Worm (Caenorhabditis elegans) whole organism, young adult: ENCODE measurements around the gene C18H7.11.

Source experiments
- B0035.1 ChIP-seq: sonication (generic microtip); optimal IDR thresholded peaks from 2 replicates; lab custom pipeline; 2016; ENCODE audit warnings: missing genetic modification characterization, mild to moderate bottlenecking, missing compliant biosample characterization, missing genotype, missing genetic modification reagents
- C06A6.2 ChIP-seq: fragments of 200-800 bp; sonication (Bioruptor generic); conservative IDR thresholded peaks from 2 replicates; pipeline ENCODE4 v1.3.6; 2022; ENCODE audit warnings: missing genetic modification characterization, missing compliant biosample characterization
- D2030.7 ChIP-seq: fragments of 200-800 bp; sonication (Bioruptor generic); IDR thresholded peaks from 2 replicates; pipeline ENCODE4 v1.3.6; 2022; ENCODE audit warnings: missing genetic modification reagents, missing genetic modification characterization, missing compliant biosample characterization
- F33H1.4 ChIP-seq: fragments of 200-800 bp; sonication (Bioruptor generic); IDR thresholded peaks from 2 replicates; pipeline ENCODE4 v1.3.6; 2022; ENCODE audit warnings: missing genetic modification reagents, missing genetic modification characterization, missing compliant biosample characterization
- F37B4.10 ChIP-seq: fragments of 200-800 bp; sonication (Bioruptor generic); IDR thresholded peaks from 2 replicates; pipeline ENCODE4 v1.3.6; 2022; ENCODE audit warnings: missing genetic modification characterization, missing compliant biosample characterization
- F49E8.2 ChIP-seq: sonication (generic microtip); optimal IDR thresholded peaks from 3 replicates; lab custom pipeline; 2017; ENCODE audit warnings: missing genetic modification characterization, mild to moderate bottlenecking, missing compliant biosample characterization, antibody characterized with exemption, moderate library complexity; ENCODE audit not compliant: insufficient read depth
- F57C9.4 ChIP-seq: sonication (generic microtip); optimal IDR thresholded peaks from 2 replicates; lab custom pipeline; 2017; ENCODE audit warnings: mild to moderate bottlenecking, missing genetic modification characterization, missing compliant biosample characterization
- K11D2.4 ChIP-seq: fragments of 200-800 bp; sonication (Bioruptor generic); IDR thresholded peaks from 2 replicates; pipeline ENCODE4 v1.3.6; 2022; ENCODE audit warnings: missing genetic modification reagents, missing genetic modification characterization, missing compliant biosample characterization
- K12H6.12 ChIP-seq: fragments of 200-800 bp; sonication (Bioruptor generic); optimal IDR thresholded peaks from 2 replicates; lab custom pipeline; 2018; ENCODE audit warnings: mild to moderate bottlenecking, missing genetic modification characterization, missing compliant biosample characterization
- T07F8.4 ChIP-seq: sonication (generic microtip); optimal IDR thresholded peaks from 2 replicates; lab custom pipeline; 2016; ENCODE audit warnings: mild to moderate bottlenecking, missing genetic modification characterization, moderate library complexity, missing compliant biosample characterization
- T26A5.8 ChIP-seq: sonication (generic microtip); optimal IDR thresholded peaks from 2 replicates; lab custom pipeline; 2016; ENCODE audit warnings: missing genetic modification characterization, missing compliant biosample characterization
- Y53G8AR.9 ChIP-seq: fragments of 200-800 bp; sonication (Bioruptor generic); conservative IDR thresholded peaks from 2 replicates; pipeline ENCODE4 v1.3.6; 2022; ENCODE audit warnings: missing genetic modification reagents, missing genetic modification characterization, missing compliant biosample characterization
- Y56A3A.18 ChIP-seq: fragments of 200-800 bp; sonication (Bioruptor generic); IDR thresholded peaks from 2 replicates; pipeline ENCODE4 v1.3.6; 2022; ENCODE audit warnings: missing genetic modification reagents, missing genetic modification characterization, missing compliant biosample characterization
- Y67H2A.10 ChIP-seq: fragments of 200-800 bp; sonication (Bioruptor generic); conservative IDR thresholded peaks from 2 replicates; pipeline ENCODE4 v1.3.6; 2022; ENCODE audit warnings: missing genetic modification reagents, missing genetic modification characterization, missing compliant biosample characterization
- aptf-2 ChIP-seq: fragments of 200-800 bp; sonication (Bioruptor generic); conservative IDR thresholded peaks from 2 replicates; pipeline ENCODE4 v1.3.6; 2022; ENCODE audit warnings: missing genetic modification reagents, missing genetic modification characterization, missing compliant biosample characterization
- aptf-3 ChIP-seq: fragments of 200-800 bp; sonication (Bioruptor generic); IDR thresholded peaks from 2 replicates; pipeline ENCODE4 v1.3.6; 2022; ENCODE audit warnings: missing genetic modification characterization, missing compliant biosample characterization
- athp-1 ChIP-seq: sonication (generic microtip); optimal IDR thresholded peaks from 2 replicates; lab custom pipeline; 2017; ENCODE audit warnings: mild to moderate bottlenecking, missing genetic modification characterization, missing compliant biosample characterization
- attf-5 ChIP-seq: fragments of 200-800 bp; sonication (Bioruptor generic); optimal IDR thresholded peaks from 2 replicates; lab custom pipeline; 2018; ENCODE audit warnings: mild to moderate bottlenecking, missing genetic modification characterization, missing compliant biosample characterization
- attf-6 ChIP-seq: fragments of 200-800 bp; sonication (Bioruptor generic); IDR thresholded peaks from 2 replicates; pipeline ENCODE4 v1.3.6; 2022; ENCODE audit warnings: missing genetic modification reagents, missing genetic modification characterization, missing compliant biosample characterization
- bed-1 ChIP-seq: fragments of 200-800 bp; sonication (Bioruptor generic); IDR thresholded peaks from 2 replicates; pipeline ENCODE4 v1.3.6; 2022; ENCODE audit warnings: missing genetic modification reagents, missing genetic modification characterization, missing compliant biosample characterization
- cebp-1 ChIP-seq, 2 experiments: fragments of 200-800 bp in 1 of 2; sonication (Bioruptor generic) in 1 of 2; sonication (generic microtip) in 1 of 2; IDR thresholded peaks in 1 of 2; optimal IDR thresholded peaks in 1 of 2; 2 replicates each; pipeline versions ENCODE4 v1.3.6 to Lab custom; 2017 to 2022; ENCODE audit warnings: missing compliant biosample characterization in 2 of 2, missing genetic modification characterization in 2 of 2, mild to moderate bottlenecking in 1 of 2, missing genetic modification reagents in 1 of 2, moderate library complexity in 1 of 2
- chd-7 ChIP-seq: sonication (generic microtip); optimal IDR thresholded peaks from 2 replicates; lab custom pipeline; 2016; ENCODE audit warnings: mild to moderate bottlenecking, missing genetic modification characterization, moderate library complexity, missing compliant biosample characterization
- dox-1 ChIP-seq: fragments of 200-800 bp; sonication (Bioruptor generic); IDR thresholded peaks from 2 replicates; pipeline ENCODE4 v1.3.6; 2022; ENCODE audit warnings: missing genetic modification reagents, missing genetic modification characterization, missing compliant biosample characterization
- dpl-1 ChIP-seq: fragments of 150-350 bp; optimal IDR thresholded peaks from 2 replicates; lab custom pipeline; 2014; ENCODE audit warnings: missing biosample characterization, missing genetic modification reagents, missing genetic modification characterization
- egl-44 ChIP-seq: fragments of 200-800 bp; sonication (Bioruptor generic); IDR thresholded peaks from 2 replicates; pipeline ENCODE4 v1.3.6; 2022; ENCODE audit warnings: missing genetic modification reagents, missing genetic modification characterization, missing compliant biosample characterization
- ets-4 ChIP-seq: fragments of 200-800 bp; sonication (Bioruptor generic); optimal IDR thresholded peaks from 2 replicates; lab custom pipeline; 2018; ENCODE audit warnings: mild to moderate bottlenecking, missing genetic modification characterization, missing compliant biosample characterization
- hlh-26 ChIP-seq: fragments of 200-800 bp; sonication (Bioruptor generic); conservative IDR thresholded peaks from 2 replicates; pipeline ENCODE4 v1.3.6; 2022; ENCODE audit warnings: missing genetic modification reagents, missing genetic modification characterization, missing compliant biosample characterization
- hmg-1.2 ChIP-seq: fragments of 200-800 bp; sonication (Bioruptor generic); IDR thresholded peaks from 2 replicates; pipeline ENCODE4 v1.3.6; 2022; ENCODE audit warnings: missing genetic modification reagents, missing genetic modification characterization, missing compliant biosample characterization
- hrde-1 ChIP-seq: sonication (generic microtip); optimal IDR thresholded peaks from 2 replicates; lab custom pipeline; 2016; ENCODE audit warnings: missing genetic modification characterization, mild to moderate bottlenecking, missing compliant biosample characterization, moderate library complexity, missing genotype, missing genetic modification reagents, borderline replicate concordance
- lag-1 ChIP-seq: fragments of 200-800 bp; sonication (Bioruptor generic); IDR thresholded peaks from 2 replicates; pipeline ENCODE4 v1.3.6; 2022; ENCODE audit warnings: missing genetic modification reagents, missing genetic modification characterization, missing compliant biosample characterization
- lin-26 ChIP-seq: fragments of 200-800 bp; sonication (Bioruptor generic); IDR thresholded peaks from 2 replicates; pipeline ENCODE4 v1.3.6; 2022; ENCODE audit warnings: missing genetic modification reagents, missing genetic modification characterization, missing compliant biosample characterization
- lin-40 ChIP-seq: sonication (generic microtip); optimal IDR thresholded peaks from 2 replicates; lab custom pipeline; 2016; ENCODE audit warnings: missing genetic modification characterization, mild to moderate bottlenecking, missing compliant biosample characterization, missing genotype, missing genetic modification reagents
- lsl-1 ChIP-seq: fragments of 200-800 bp; sonication (Bioruptor generic); optimal IDR thresholded peaks from 2 replicates; lab custom pipeline; 2018; ENCODE audit warnings: mild to moderate bottlenecking, missing genetic modification characterization, moderate library complexity, missing compliant biosample characterization
- madf-10 ChIP-seq: sonication (generic microtip); optimal IDR thresholded peaks from 2 replicates; lab custom pipeline; 2016; ENCODE audit warnings: mild to moderate bottlenecking, missing genetic modification characterization, missing compliant biosample characterization
- madf-8 ChIP-seq: fragments of 200-800 bp; sonication (Bioruptor generic); conservative IDR thresholded peaks from 2 replicates; pipeline ENCODE4 v1.3.6; 2022; ENCODE audit warnings: missing genetic modification reagents, missing genetic modification characterization, missing compliant biosample characterization
- mxl-1 ChIP-seq: sonication (generic microtip); optimal IDR thresholded peaks from 2 replicates; lab custom pipeline; 2016; ENCODE audit warnings: missing genetic modification characterization, missing compliant biosample characterization
- nfya-1 ChIP-seq: sonication (generic microtip); optimal IDR thresholded peaks from 2 replicates; lab custom pipeline; 2017; ENCODE audit warnings: antibody characterized with exemption, missing compliant biosample characterization, missing genetic modification characterization, borderline replicate concordance; ENCODE audit not compliant: insufficient read depth
- nhr-80 ChIP-seq: sonication (generic microtip); optimal IDR thresholded peaks from 2 replicates; lab custom pipeline; 2016; ENCODE audit warnings: missing genetic modification characterization, missing compliant biosample characterization
- nhr-90 ChIP-seq: sonication (generic microtip); optimal IDR thresholded peaks from 2 replicates; lab custom pipeline; 2016; ENCODE audit warnings: missing genotype, mild to moderate bottlenecking, missing genetic modification characterization, missing compliant biosample characterization
- repo-1 ChIP-seq: sonication (generic microtip); optimal IDR thresholded peaks from 2 replicates; lab custom pipeline; 2017; ENCODE audit warnings: mild to moderate bottlenecking, missing genetic modification characterization, missing compliant biosample characterization
- snpc-4 ChIP-seq, 5 experiments: fragments of 150-350 bp in 1 of 5; sonication (generic microtip) in 4 of 5; optimal IDR thresholded peaks; 2 replicates each; lab custom pipeline; 2014 to 2018; ENCODE audit warnings: missing genetic modification characterization in 5 of 5, missing biosample characterization in 3 of 5, antibody characterized with exemption in 2 of 5, mild to moderate bottlenecking in 2 of 5, missing compliant biosample characterization in 2 of 5, missing genotype in 2 of 5, moderate library complexity in 2 of 5, missing genetic modification reagents in 1 of 5
- tbx-9 ChIP-seq: sonication (generic microtip); optimal IDR thresholded peaks from 2 replicates; lab custom pipeline; 2016; ENCODE audit warnings: borderline replicate concordance, missing genetic modification characterization, inconsistent platforms, missing compliant biosample characterization
- unc-62 ChIP-seq: fragments of 150-350 bp; optimal IDR thresholded peaks from 2 replicates; lab custom pipeline; 2014; ENCODE audit warnings: missing biosample characterization, missing genetic modification reagents, missing genetic modification characterization
- ztf-18 ChIP-seq: sonication (generic microtip); optimal IDR thresholded peaks from 2 replicates; lab custom pipeline; 2016; ENCODE audit warnings: missing genotype, mild to moderate bottlenecking, missing genetic modification characterization, missing compliant biosample characterization

The C18H7.11 gene

DNA sequence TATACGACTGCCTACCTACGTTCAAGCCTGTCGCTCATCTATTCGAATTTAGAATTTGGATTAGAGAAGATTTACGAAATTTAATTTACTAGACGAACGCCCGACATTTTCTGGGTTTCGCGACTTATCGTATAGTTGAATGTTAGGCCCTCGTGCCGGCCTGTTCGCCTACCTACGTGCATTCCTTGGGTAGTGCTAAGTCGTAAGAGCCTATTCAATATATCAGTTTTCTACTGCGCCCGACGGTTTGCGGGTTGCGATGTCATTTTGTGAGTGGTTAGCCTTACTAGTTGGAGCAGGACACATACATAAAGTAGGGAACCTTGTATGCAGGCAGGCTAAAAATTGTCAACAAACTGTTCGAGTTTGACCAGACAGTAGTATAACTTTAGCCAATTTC is 26.3 kb downstream of the C18H7.11 start:
- no peak for TF ChIP-seq lag-1
- no peak for TF ChIP-seq F57C9.4 (tag; lab: Kevin White, UChicago)

DNA sequence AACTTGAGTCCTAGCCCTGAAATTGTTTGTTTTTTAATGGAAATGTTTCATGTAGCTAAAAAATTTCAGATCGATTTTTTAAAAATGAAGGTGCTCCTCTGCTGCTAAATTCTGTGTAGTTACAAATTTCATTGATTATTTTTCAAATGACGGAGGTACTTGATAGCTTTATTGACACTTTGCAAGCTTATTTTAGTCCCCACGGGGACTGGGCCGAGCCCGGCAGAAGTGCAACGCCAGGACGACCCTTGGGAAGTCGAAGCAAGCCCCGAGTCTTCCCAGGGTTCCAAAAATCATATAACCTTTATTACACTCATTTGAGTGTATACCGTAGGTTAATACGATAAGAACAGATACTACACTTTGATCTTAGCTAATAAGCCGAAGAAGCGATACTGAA is 27.2 kb downstream of the C18H7.11 start:
- peak; percentile 56; the same call in 1 of the 2 replicates for TF ChIP-seq aptf-2
- TF ChIP-seq aptf-3: 0 out of 2 replicates have a peak, but pooled peaks have one; percentile 23
- peak; percentile 37; the same call in 1 of the 2 replicates for TF ChIP-seq D2030.7
- TF ChIP-seq Y67H2A.10 (GFP tag; lab: Robert Waterston, UW): no peak
- TF ChIP-seq attf-6 (GFP tag; lab: Robert Waterston, UW): peak; percentile 81
- TF ChIP-seq tbx-9: no peak
- TF ChIP-seq mxl-1 (tag; lab: Kevin White, UChicago): no peak
- no peak for TF ChIP-seq repo-1 (tag; lab: Kevin White, UChicago)

DNA sequence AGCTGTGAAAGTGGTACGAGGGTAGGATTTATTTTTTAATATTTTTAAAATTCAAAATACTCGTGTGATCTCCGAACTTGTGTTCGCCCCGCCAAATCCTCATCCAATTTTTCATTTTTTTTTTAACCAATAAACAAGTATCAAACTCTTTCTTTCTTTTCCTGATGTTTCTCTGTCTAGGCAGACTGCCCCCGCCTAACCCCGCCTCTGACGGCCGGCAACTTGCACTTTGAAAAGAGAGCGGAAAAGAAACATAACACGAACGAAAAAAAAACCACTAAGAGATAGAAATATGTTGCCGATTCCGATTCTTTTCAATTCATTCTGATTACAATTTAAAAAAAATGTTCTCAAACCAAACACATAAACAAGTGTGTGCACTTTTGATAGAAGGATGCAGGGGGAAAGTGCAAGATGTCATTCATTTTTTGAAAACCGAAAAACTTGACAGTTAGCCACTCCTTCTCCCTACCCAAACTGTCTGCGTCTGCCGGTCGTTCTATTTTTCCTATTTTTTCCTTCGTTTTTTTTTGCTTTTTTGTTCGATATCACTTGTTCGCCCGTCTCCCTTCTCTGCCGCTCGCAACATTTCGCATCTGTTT is 29.3 kb downstream of the C18H7.11 start:
- no peak for TF ChIP-seq cebp-1 (GFP tag; IDR thresholded peaks at IDR 0.05; lab: Robert Waterston, UW)
- TF ChIP-seq cebp-1 (tag; optimal IDR thresholded peaks at IDR 0.05; lab: Kevin White, UChicago): peak; percentile 27
- no peak for TF ChIP-seq egl-44 (GFP tag; lab: Robert Waterston, UW)
- TF ChIP-seq F49E8.2 (tag; lab: Kevin White, UChicago): no peak
- no peak for TF ChIP-seq attf-5 (GFP tag; lab: Kevin White, UChicago)
- no peak for TF ChIP-seq T07F8.4 (tag; lab: Kevin White, UChicago)
- TF ChIP-seq K11D2.4: no peak
- no peak for TF ChIP-seq C06A6.2 (GFP tag; lab: Robert Waterston, UW)
- no peak for TF ChIP-seq dpl-1 (GFP tag; lab: Kevin White, UChicago)
- peak; percentile 86 for TF ChIP-seq nhr-80
- TF ChIP-seq nfya-1 (tag; lab: Kevin White, UChicago): no peak
- no peak for TF ChIP-seq lsl-1
- TF ChIP-seq snpc-4 (GFP tag; optimal IDR thresholded peaks at IDR 0.05; lab: Kevin White, UChicago): no peak
- TF ChIP-seq snpc-4 (tag; optimal IDR thresholded peaks at IDR 0.05; lab: Kevin White, UChicago): peak in 2 of 4 experiments; percentile 5 to 18
- TF ChIP-seq hmg-1.2 (GFP tag; lab: Robert Waterston, UW): no peak
- no peak for TF ChIP-seq nhr-90 (tag; lab: Kevin White, UChicago)
- no peak for TF ChIP-seq chd-7
- no peak for TF ChIP-seq lin-26
- no peak for TF ChIP-seq F33H1.4 (GFP tag; lab: Robert Waterston, UW)
- TF ChIP-seq F37B4.10 (GFP tag; lab: Robert Waterston, UW): no peak
- TF ChIP-seq ets-4 (GFP tag; lab: Kevin White, UChicago): no peak
- no peak for TF ChIP-seq K12H6.12 (tag; lab: Kevin White, UChicago)
- no peak for TF ChIP-seq hlh-26
- no peak for TF ChIP-seq athp-1 (tag; lab: Kevin White, UChicago)
- TF ChIP-seq unc-62 (GFP tag; lab: Kevin White, UChicago): peak; percentile 81
- peak; percentile 40; the same call in 1 of the 2 replicates for TF ChIP-seq dox-1 (GFP tag; lab: Robert Waterston, UW)
- no peak for TF ChIP-seq T26A5.8 (tag; lab: Kevin White, UChicago)
- TF ChIP-seq madf-10: no peak
- TF ChIP-seq mxl-1 (tag; lab: Kevin White, UChicago): no peak
- no peak for TF ChIP-seq bed-1
- no peak for TF ChIP-seq attf-6 (GFP tag; lab: Robert Waterston, UW)
- TF ChIP-seq B0035.1: no peak
- TF ChIP-seq ztf-18: no peak
- TF ChIP-seq madf-8 (GFP tag; lab: Robert Waterston, UW): no peak
- TF ChIP-seq hrde-1 (tag; lab: Kevin White, UChicago): no peak
- peak; percentile 53 for TF ChIP-seq lin-40 (tag; lab: Kevin White, UChicago)
- no peak for TF ChIP-seq Y56A3A.18
- no peak for TF ChIP-seq Y53G8AR.9 (GFP tag; lab: Robert Waterston, UW)
- TF ChIP-seq lag-1: no peak
